Comparison of ENCODE assay signal across 6 worm cellular contexts in genomic region chrV:10002720-10003119, ce11.
TF ChIP-seq lines count a peak whose summit lies in the region.

No protein-coding gene starts in this region.

TF ChIP-seq in whole organism, L1 larva, 84 proteins besides CTCF, POLR2A, EP300 and RAD21 (continues in another document):
- TF ChIP-seq unc-62 (GFP tag; optimal IDR thresholded peaks at IDR 0.05; lab: Kevin White, UChicago) (no peak), C16A3.4 (tag; optimal IDR thresholded peaks at IDR 0.05; lab: Kevin White, UChicago) (no peak), snpc-4 (tag; optimal IDR thresholded peaks at IDR 0.05; lab: Kevin White, UChicago) (no peak), grh-1 (GFP tag; IDR thresholded peaks at IDR 0.05; lab: Robert Waterston, UW) (peak; percentile 68), zag-1 (tag; optimal IDR thresholded peaks at IDR 0.05; lab: Kevin White, UChicago) (no peak), ets-5 (GFP tag; IDR thresholded peaks at IDR 0.05; lab: Robert Waterston, UW) (no peak), egl-27 (tag; optimal IDR thresholded peaks at IDR 0.05; lab: Kevin White, UChicago) (no peak), swsn-7 (tag; optimal IDR thresholded peaks at IDR 0.05; lab: Kevin White, UChicago) (no peak), nhr-85 (tag; lab: Kevin White, UChicago) (peak; percentile 69), isw-1 (GFP tag; IDR thresholded peaks at IDR 0.05; lab: Robert Waterston, UW) (no peak), ztf-11 (tag; optimal IDR thresholded peaks at IDR 0.05; lab: Kevin White, UChicago) (no peak), aha-1 (tag; optimal IDR thresholded peaks at IDR 0.05; lab: Kevin White, UChicago) (no peak), ceh-88 (GFP tag; IDR thresholded peaks at IDR 0.05; lab: Robert Waterston, UW) (no peak), snu-23 (GFP tag; optimal IDR thresholded peaks at IDR 0.05; lab: Kevin White, UChicago) (peak; percentile 40), nhr-20 (tag; optimal IDR thresholded peaks at IDR 0.05; lab: Kevin White, UChicago) (peak; percentile 25), mdl-1 (tag; optimal IDR thresholded peaks at IDR 0.05; lab: Kevin White, UChicago) (no peak)

TF ChIP-seq in whole organism, L2 larva, 48 proteins besides CTCF, POLR2A, EP300 and RAD21:
- TF ChIP-seq unc-62 (GFP tag; optimal IDR thresholded peaks at IDR 0.05; lab: Kevin White, UChicago) (no peak), ztf-1 (GFP tag; conservative IDR thresholded peaks at IDR 0.05; lab: Robert Waterston, UW) (no peak), crh-2 (tag; optimal IDR thresholded peaks at IDR 0.05; lab: Kevin White, UChicago) (peak; percentile 38), sma-9 (GFP tag; optimal IDR thresholded peaks at IDR 0.05; lab: Kevin White, UChicago) (peak; percentile 52), sma-9 (tag; optimal IDR thresholded peaks at IDR 0.05; lab: Kevin White, UChicago) (no peak), nhr-129 (tag; optimal IDR thresholded peaks at IDR 0.05; lab: Kevin White, UChicago) (peak; percentile 12), blmp-1 (tag; optimal IDR thresholded peaks at IDR 0.05; lab: Kevin White, UChicago; ENCODE audit: insufficient read depth) (peak; percentile 55), nhr-25 (tag; optimal IDR thresholded peaks at IDR 0.05; lab: Kevin White, UChicago) (peak; percentile 60), nhr-6 (tag; optimal IDR thresholded peaks at IDR 0.05; lab: Kevin White, UChicago) (peak; percentile 41), peb-1 (tag; optimal IDR thresholded peaks at IDR 0.05; lab: Kevin White, UChicago) (no peak), nhr-23 (tag; optimal IDR thresholded peaks at IDR 0.05; lab: Kevin White, UChicago) (no peak)

TF ChIP-seq in whole organism, L3 larva, 47 proteins besides CTCF, POLR2A, EP300 and RAD21:
- TF ChIP-seq nhr-11 (tag; optimal IDR thresholded peaks at IDR 0.05; lab: Kevin White, UChicago) (no peak), snpc-4 (tag; optimal IDR thresholded peaks at IDR 0.05; lab: Kevin White, UChicago) (no peak), nfya-1 (tag; optimal IDR thresholded peaks at IDR 0.05; lab: Kevin White, UChicago; ENCODE audit: insufficient read depth) (peak; percentile 24), nhr-25 (tag; optimal IDR thresholded peaks at IDR 0.05; lab: Kevin White, UChicago) (peak; percentile 78), egl-27 (tag; optimal IDR thresholded peaks at IDR 0.05; lab: Kevin White, UChicago) (peak; percentile 5), ceh-28 (tag; optimal IDR thresholded peaks at IDR 0.05; lab: Kevin White, UChicago) (no peak), unc-62 (GFP tag; optimal IDR thresholded peaks at IDR 0.05; lab: Kevin White, UChicago) (peak; percentile 78), nhr-67 (tag; optimal IDR thresholded peaks at IDR 0.05; lab: Kevin White, UChicago) (no peak), fkh-10 (GFP tag; optimal IDR thresholded peaks at IDR 0.05; lab: Kevin White, UChicago) (no peak), ama-1 (optimal IDR thresholded peaks at IDR 0.05; lab: Kevin White, UChicago) (no peak), hmg-11 (tag; optimal IDR thresholded peaks at IDR 0.05; lab: Kevin White, UChicago) (no peak), mml-1 (tag; optimal IDR thresholded peaks at IDR 0.05; lab: Kevin White, UChicago) (no peak), ztf-11 (tag; optimal IDR thresholded peaks at IDR 0.05; lab: Kevin White, UChicago) (no peak)
TF ChIP-seq in whole organism, L3 larva: peak in this region for 4.

TF ChIP-seq in whole organism, L4 larva, 104 proteins besides CTCF, POLR2A, EP300 and RAD21:
- TF ChIP-seq mep-1 (tag; optimal IDR thresholded peaks at IDR 0.05; lab: Kevin White, UChicago) (no peak), nhr-28 (tag; optimal IDR thresholded peaks at IDR 0.05; lab: Kevin White, UChicago) (peak; percentile 89), Y48G9A.11 (GFP tag; IDR thresholded peaks at IDR 0.05; lab: Robert Waterston, UW) (no peak), nhr-6 (tag; optimal IDR thresholded peaks at IDR 0.05; lab: Kevin White, UChicago) (no peak), nhr-102 (tag; optimal IDR thresholded peaks at IDR 0.05; lab: Kevin White, UChicago) (no peak), T20F7.1 (GFP tag; optimal IDR thresholded peaks at IDR 0.05; lab: Kevin White, UChicago) (no peak), mxl-3 (GFP tag; optimal IDR thresholded peaks at IDR 0.05; lab: Kevin White, UChicago) (peak; percentile 17), aha-1 (tag; lab: Kevin White, UChicago) (peak; percentile 48), saeg-2 (GFP tag; IDR thresholded peaks at IDR 0.05; lab: Robert Waterston, UW) (no peak), mdl-1 (tag; optimal IDR thresholded peaks at IDR 0.05; lab: Kevin White, UChicago) (peak in 1 of 2 experiments; percentile 41), nhr-48 (tag; optimal IDR thresholded peaks at IDR 0.05; lab: Kevin White, UChicago) (peak; percentile 66), snpc-4 (tag; optimal IDR thresholded peaks at IDR 0.05; lab: Kevin White, UChicago) (no peak), unc-62 (GFP tag; optimal IDR thresholded peaks at IDR 0.05 in 1 of 2; lab: Kevin White, UChicago) (peak in 1 of 2 experiments; percentile 98), unc-62 (tag; optimal IDR thresholded peaks at IDR 0.05; lab: Kevin White, UChicago) (no peak), ztf-7 (tag; optimal IDR thresholded peaks at IDR 0.05; lab: Kevin White, UChicago) (no peak), hmg-1.1 (GFP tag; IDR thresholded peaks at IDR 0.05; lab: Robert Waterston, UW) (no peak)

TF ChIP-seq in whole organism, mixed stage, embryonic, 35 proteins besides CTCF, POLR2A, EP300 and RAD21:
- TF ChIP-seq unc-62 (GFP tag; optimal IDR thresholded peaks at IDR 0.05; lab: Kevin White, UChicago) (peak; percentile 74), mls-2 (tag; optimal IDR thresholded peaks at IDR 0.05; lab: Kevin White, UChicago) (no peak)

TF ChIP-seq in whole organism, young adult, 124 proteins besides CTCF, POLR2A, EP300 and RAD21:
- peak; percentile 13 for TF ChIP-seq ceh-27 (GFP tag; optimal IDR thresholded peaks at IDR 0.05; lab: Kevin White, UChicago)
- no peak for TF ChIP-seq dpff-1 (tag; optimal IDR thresholded peaks at IDR 0.05; lab: Kevin White, UChicago)
TF ChIP-seq in whole organism, young adult: peak in this region for 1.
